Worm (Caenorhabditis elegans) whole organism, L1 larva: ENCODE data around the gene str-177.

ENCODE experiments used
- C04F5.9 ChIP-seq: sonication (generic microtip); optimal IDR thresholded peaks from 2 replicates; lab custom pipeline; 2016; ENCODE audit warnings: missing genetic modification characterization, missing compliant biosample characterization
- C34B4.2 ChIP-seq: sonication (generic microtip); optimal IDR thresholded peaks from 2 replicates; lab custom pipeline; 2017; ENCODE audit warnings: mild to moderate bottlenecking, missing genetic modification characterization, missing compliant biosample characterization
- Y116A8C.19 ChIP-seq: sonication (generic microtip); optimal IDR thresholded peaks from 2 replicates; lab custom pipeline; 2016; ENCODE audit warnings: missing compliant biosample characterization, missing genetic modification characterization, borderline replicate concordance
- alr-1 ChIP-seq: fragments of 200-800 bp; sonication (Bioruptor generic); optimal IDR thresholded peaks from 2 replicates; lab custom pipeline; 2018; ENCODE audit warnings: borderline replicate concordance, mild to moderate bottlenecking, missing genetic modification characterization, missing compliant biosample characterization
- aly-2 ChIP-seq: fragments of 150-350 bp; optimal IDR thresholded peaks from 2 replicates; lab custom pipeline; 2014; ENCODE audit warnings: missing biosample characterization, missing genetic modification characterization
- blmp-1 ChIP-seq: fragments of 150-350 bp; optimal IDR thresholded peaks from 2 replicates; lab custom pipeline; 2014; ENCODE audit warnings: missing biosample characterization, missing genetic modification characterization
- ceh-82 ChIP-seq, 3 experiments: fragments of 150-350 bp in 1 of 3; sonication (generic microtip) in 2 of 3; optimal IDR thresholded peaks; 2 replicates each; lab custom pipeline; 2014 to 2017; ENCODE audit warnings: missing biosample characterization in 3 of 3, missing genetic modification characterization in 3 of 3
- ces-1 ChIP-seq: fragments of 150-350 bp; optimal IDR thresholded peaks from 2 replicates; lab custom pipeline; 2014; ENCODE audit warnings: missing biosample characterization, missing genetic modification reagents, missing genetic modification characterization
- efl-3 ChIP-seq: fragments of 200-800 bp; sonication (Bioruptor generic); optimal IDR thresholded peaks from 2 replicates; lab custom pipeline; 2018; ENCODE audit warnings: mild to moderate bottlenecking, missing genetic modification characterization, missing compliant biosample characterization
- egl-13 ChIP-seq: sonication (generic microtip); optimal IDR thresholded peaks from 2 replicates; lab custom pipeline; 2016; ENCODE audit warnings: missing genotype, missing genetic modification reagents, missing genetic modification characterization, missing compliant biosample characterization
- elt-2 ChIP-seq: sonication (generic microtip); optimal IDR thresholded peaks from 2 replicates; lab custom pipeline; 2016; ENCODE audit warnings: missing genetic modification characterization, mild to moderate bottlenecking, inconsistent platforms, missing compliant biosample characterization, missing genetic modification reagents
- ets-5 ChIP-seq: fragments of 200-800 bp; sonication (Bioruptor generic); IDR thresholded peaks from 2 replicates; pipeline ENCODE4 v1.3.6; 2022; ENCODE audit warnings: missing genetic modification characterization, missing compliant biosample characterization
- fkh-10 ChIP-seq: sonication (generic microtip); optimal IDR thresholded peaks from 2 replicates; lab custom pipeline; 2017; ENCODE audit warnings: missing biosample characterization, missing genetic modification reagents, missing genetic modification characterization
- fkh-4 ChIP-seq: sonication (generic microtip); optimal IDR thresholded peaks from 2 replicates; lab custom pipeline; 2016; ENCODE audit warnings: missing compliant biosample characterization, missing genetic modification characterization, borderline replicate concordance
- fkh-8 ChIP-seq: sonication (generic microtip); optimal IDR thresholded peaks from 2 replicates; lab custom pipeline; 2016; ENCODE audit warnings: mild to moderate bottlenecking, missing genetic modification characterization, missing compliant biosample characterization
- irx-1 ChIP-seq: sonication (generic microtip); optimal IDR thresholded peaks from 2 replicates; lab custom pipeline; 2016; ENCODE audit warnings: missing genetic modification characterization, missing compliant biosample characterization
- lin-13 ChIP-seq: fragments of 150-350 bp; optimal IDR thresholded peaks from 2 replicates; lab custom pipeline; 2014; ENCODE audit warnings: missing biosample characterization, missing genetic modification reagents, missing genetic modification characterization
- lin-14 ChIP-seq: fragments of 200-800 bp; sonication (Bioruptor generic); optimal IDR thresholded peaks from 2 replicates; lab custom pipeline; 2018; ENCODE audit warnings: mild to moderate bottlenecking, missing genetic modification characterization, moderate library complexity, missing compliant biosample characterization
- lin-15B ChIP-seq: fragments of 150-350 bp; sonication (generic microtip); optimal IDR thresholded peaks from 3 replicates; lab custom pipeline; 2014; ENCODE audit warnings: missing biosample characterization, missing genetic modification characterization
- lin-35 ChIP-seq, 2 experiments: fragments of 150-350 bp; optimal IDR thresholded peaks; 2 replicates each; lab custom pipeline; 2014; ENCODE audit warnings: missing biosample characterization in 2 of 2, missing genetic modification characterization in 2 of 2, missing genetic modification reagents in 2 of 2
- lin-39 ChIP-seq: fragments of 150-350 bp; optimal IDR thresholded peaks from 2 replicates; lab custom pipeline; 2014; ENCODE audit warnings: missing biosample characterization, missing genetic modification reagents, missing genetic modification characterization
- lsy-2 ChIP-seq, 2 experiments: fragments of 150-350 bp; optimal IDR thresholded peaks; 2 replicates each; lab custom pipeline; 2014; ENCODE audit warnings: missing biosample characterization in 2 of 2, missing genetic modification characterization in 2 of 2
- mab-9 ChIP-seq: fragments of 200-800 bp; sonication (Bioruptor generic); IDR thresholded peaks from 2 replicates; pipeline ENCODE4 v1.3.6; 2022; ENCODE audit warnings: missing genetic modification reagents, missing genetic modification characterization, missing compliant biosample characterization
- nhr-19 ChIP-seq: fragments of 200-800 bp; sonication (Bioruptor generic); conservative IDR thresholded peaks from 2 replicates; pipeline ENCODE4 v1.3.6; 2022; ENCODE audit warnings: missing genetic modification characterization, missing compliant biosample characterization
- nhr-20 ChIP-seq: sonication (generic microtip); optimal IDR thresholded peaks from 2 replicates; lab custom pipeline; 2016; ENCODE audit warnings: mild to moderate bottlenecking, missing genetic modification characterization, missing compliant biosample characterization
- nhr-237 ChIP-seq: fragments of 150-350 bp; optimal IDR thresholded peaks from 2 replicates; lab custom pipeline; 2014; ENCODE audit warnings: missing biosample characterization, missing genetic modification characterization
- nhr-47 ChIP-seq: sonication (generic microtip); optimal IDR thresholded peaks from 2 replicates; lab custom pipeline; 2016; ENCODE audit warnings: mild to moderate bottlenecking, missing genetic modification characterization, moderate library complexity, missing compliant biosample characterization
- nhr-71 ChIP-seq: sonication (generic microtip); optimal IDR thresholded peaks from 2 replicates; lab custom pipeline; 2016; ENCODE audit warnings: mild to moderate bottlenecking, missing genetic modification characterization, moderate library complexity, missing compliant biosample characterization
- nhr-84 ChIP-seq: sonication (generic microtip); optimal IDR thresholded peaks from 2 replicates; lab custom pipeline; 2017; ENCODE audit warnings: missing biosample characterization, missing genetic modification characterization
- pag-3 ChIP-seq: sonication (generic microtip); optimal IDR thresholded peaks from 2 replicates; lab custom pipeline; 2017; ENCODE audit warnings: missing genetic modification characterization, mild to moderate bottlenecking, missing compliant biosample characterization, antibody characterized with exemption, borderline replicate concordance; ENCODE audit not compliant: insufficient read depth
- pax-3 ChIP-seq: fragments of 200-800 bp; sonication (Bioruptor generic); optimal IDR thresholded peaks from 2 replicates; lab custom pipeline; 2018; ENCODE audit warnings: mild to moderate bottlenecking, missing genetic modification characterization, moderate library complexity, missing compliant biosample characterization
- pqm-1 ChIP-seq: sonication (generic microtip); optimal IDR thresholded peaks from 3 replicates; lab custom pipeline; 2017; ENCODE audit warnings: missing biosample characterization, missing genetic modification characterization
- skn-1 ChIP-seq: fragments of 150-350 bp; optimal IDR thresholded peaks from 2 replicates; lab custom pipeline; 2014; ENCODE audit warnings: missing biosample characterization, missing genetic modification characterization
- snpc-4 ChIP-seq: fragments of 150-350 bp; optimal IDR thresholded peaks from 2 replicates; lab custom pipeline; 2014; ENCODE audit warnings: missing biosample characterization, missing genetic modification characterization
- sup-37 ChIP-seq: fragments of 200-800 bp; sonication (Bioruptor generic); optimal IDR thresholded peaks from 2 replicates; lab custom pipeline; 2018; ENCODE audit warnings: mild to moderate bottlenecking, missing genetic modification characterization, missing compliant biosample characterization
- swsn-7 ChIP-seq: sonication (generic microtip); optimal IDR thresholded peaks from 2 replicates; lab custom pipeline; 2016; ENCODE audit warnings: missing genetic modification characterization, missing compliant biosample characterization
- tbx-2 ChIP-seq: sonication (generic microtip); optimal IDR thresholded peaks from 2 replicates; lab custom pipeline; 2016; ENCODE audit warnings: missing genetic modification characterization, missing compliant biosample characterization
- unc-30 ChIP-seq: sonication (generic microtip); optimal IDR thresholded peaks from 2 replicates; lab custom pipeline; 2017; ENCODE audit warnings: missing biosample characterization, missing genetic modification characterization
- unc-62 ChIP-seq: fragments of 150-350 bp; optimal IDR thresholded peaks from 2 replicates; lab custom pipeline; 2014; ENCODE audit warnings: missing biosample characterization, missing genetic modification reagents, missing genetic modification characterization
- unc-98 ChIP-seq: fragments of 200-800 bp; sonication (Bioruptor generic); IDR thresholded peaks from 2 replicates; pipeline ENCODE4 v1.3.6; 2022; ENCODE audit warnings: missing genetic modification characterization, missing compliant biosample characterization
- xbp-1 ChIP-seq: sonication (generic microtip); optimal IDR thresholded peaks from 2 replicates; lab custom pipeline; 2016; ENCODE audit warnings: missing genetic modification characterization, missing compliant biosample characterization
- ztf-4 ChIP-seq: fragments of 150-350 bp; optimal IDR thresholded peaks from 2 replicates; lab custom pipeline; 2014; ENCODE audit warnings: missing biosample characterization, missing genetic modification characterization

The str-177 gene

ce11 chrV:9157597-9157996 lies 41.2 kb downstream of the str-177 start:
- peak; percentile 24 for TF ChIP-seq fkh-8 (tag; lab: Kevin White, UChicago)
- TF ChIP-seq skn-1 (tag; lab: Kevin White, UChicago), result no peak
- no peak for TF ChIP-seq lsy-2 (tag; optimal IDR thresholded peaks at IDR 0.05; lab: Kevin White, UChicago)
- TF ChIP-seq pqm-1 (tag; lab: Kevin White, UChicago), result no peak
- no peak for TF ChIP-seq mab-9
- no peak for TF ChIP-seq ces-1 (GFP tag; lab: Kevin White, UChicago)
- peak; percentile 41 for TF ChIP-seq nhr-47 (tag; lab: Kevin White, UChicago)
- peak; percentile 96 for TF ChIP-seq fkh-10 (GFP tag; lab: Kevin White, UChicago)
- TF ChIP-seq C34B4.2 (tag; lab: Kevin White, UChicago), result no peak
- TF ChIP-seq lin-13, result no peak
- no peak for TF ChIP-seq unc-30 (tag; lab: Kevin White, UChicago)
- no peak for TF ChIP-seq ets-5 (GFP tag; lab: Robert Waterston, UW)
- no peak for TF ChIP-seq ztf-4 (tag; lab: Kevin White, UChicago)
- no peak for TF ChIP-seq C04F5.9
- no peak for TF ChIP-seq fkh-4 (tag; lab: Kevin White, UChicago)
- no peak for TF ChIP-seq alr-1 (tag; lab: Kevin White, UChicago)
- no peak for TF ChIP-seq sup-37 (GFP tag; lab: Kevin White, UChicago)
- TF ChIP-seq pax-3 (tag; lab: Kevin White, UChicago), result no peak
- no peak for TF ChIP-seq swsn-7 (tag; lab: Kevin White, UChicago)
- no peak for TF ChIP-seq lin-39 (tag; lab: Kevin White, UChicago)
- no peak for TF ChIP-seq xbp-1 (tag; lab: Kevin White, UChicago)
- no peak for TF ChIP-seq ceh-82 (tag; optimal IDR thresholded peaks at IDR 0.05; lab: Kevin White, UChicago)
- no peak for TF ChIP-seq unc-62 (GFP tag; lab: Kevin White, UChicago)
- TF ChIP-seq lin-14 (GFP tag; lab: Kevin White, UChicago), result peak; percentile 39
- TF ChIP-seq pag-3, result no peak
- no peak for TF ChIP-seq nhr-19 (GFP tag; lab: Robert Waterston, UW)
- no peak for TF ChIP-seq egl-13
- no peak for TF ChIP-seq elt-2 (tag; lab: Kevin White, UChicago)
- TF ChIP-seq irx-1 (tag; lab: Kevin White, UChicago), result no peak
- TF ChIP-seq unc-98 (GFP tag; lab: Robert Waterston, UW), result no peak
- no peak for TF ChIP-seq lin-35 (GFP tag; optimal IDR thresholded peaks at IDR 0.05; lab: Kevin White, UChicago)
- no peak for TF ChIP-seq efl-3 (GFP tag; lab: Kevin White, UChicago)
- no peak for TF ChIP-seq Y116A8C.19 (tag; lab: Kevin White, UChicago)
- no peak for TF ChIP-seq lin-15B (tag; lab: Kevin White, UChicago)
- TF ChIP-seq nhr-71 (tag; lab: Kevin White, UChicago), result peak; percentile 36
- no peak for TF ChIP-seq snpc-4 (tag; lab: Kevin White, UChicago)

DNA sequence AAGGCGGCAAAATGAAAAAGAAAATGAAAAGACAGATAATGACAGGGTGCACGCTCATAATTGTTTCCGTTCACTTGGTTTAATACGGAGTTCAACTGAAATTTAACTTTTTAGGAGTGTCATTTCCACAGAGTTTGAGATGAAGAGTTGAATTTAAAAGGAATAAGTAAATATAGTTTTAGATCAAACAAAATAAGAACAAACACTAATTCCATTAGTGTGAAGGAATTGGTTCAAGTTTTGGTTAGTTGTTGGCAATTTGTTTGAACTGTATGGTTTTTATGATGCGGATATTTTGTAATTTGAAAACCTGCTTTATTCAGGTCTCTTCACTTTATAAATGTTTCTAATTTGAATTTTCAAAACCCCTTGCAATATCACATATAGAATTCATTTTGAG lies 42.1 kb downstream of the str-177 start, which contains the start of gene B0222.15:
TSS of gene B0222.15 (minus strand) at position 101 of the 400 bp plus-strand sequence.
- TF ChIP-seq aly-2, result no peak
- no peak for TF ChIP-seq C04F5.9
- TF ChIP-seq nhr-237, result no peak
- no peak for TF ChIP-seq tbx-2 (tag; lab: Kevin White, UChicago)
- no peak for TF ChIP-seq alr-1 (tag; lab: Kevin White, UChicago)
- TF ChIP-seq elt-2 (tag; lab: Kevin White, UChicago), result no peak
- TF ChIP-seq nhr-84, result no peak
- no peak for TF ChIP-seq nhr-20 (tag; lab: Kevin White, UChicago)
- no peak for TF ChIP-seq blmp-1 (tag; lab: Kevin White, UChicago)
- TF ChIP-seq egl-13, result no peak
- TF ChIP-seq ceh-82 (tag; optimal IDR thresholded peaks at IDR 0.05; lab: Kevin White, UChicago), result no peak
- no peak for TF ChIP-seq pqm-1 (tag; lab: Kevin White, UChicago)
- TF ChIP-seq, all 84 proteins: peak for 0
